Fruit fly (Drosophila melanogaster): ENCODE measurements around the gene tilB.

Gene tilB

dm6 chrX:22481131-22481530, 31.6 kb downstream of the tilB start (continued):
- TF ChIP-seq CG4360 (GFP tag; IDR thresholded peaks at IDR 0.05): peak; percentile 90
- TF ChIP-seq CG10147 (GFP tag; optimal IDR thresholded peaks at IDR 0.05): peak; percentile 1

- TF ChIP-seq CG8290 (GFP tag; optimal IDR thresholded peaks at IDR 0.05) (no peak), CG8290 (tag; optimal IDR thresholded peaks at IDR 0.05) (peak in 1 of 2 experiments; percentile 28), onecut (GFP tag; IDR thresholded peaks at IDR 0.05) (no peak), CG1603 (tag; optimal IDR thresholded peaks at IDR 0.05) (peak; percentile 34), CG10267 (tag; optimal IDR thresholded peaks at IDR 0.05) (peak; percentile 3), CG7928 (GFP tag; optimal IDR thresholded peaks at IDR 0.05) (peak; percentile 79), Myb (GFP tag; optimal IDR thresholded peaks at IDR 0.05) (peak; percentile 79), MESR4 (GFP tag; optimal IDR thresholded peaks at IDR 0.05) (peak; percentile 33), Sry-δ (GFP tag; optimal IDR thresholded peaks at IDR 0.05) (peak; percentile 70), Dp (GFP tag; optimal IDR thresholded peaks at IDR 0.05) (peak; percentile 68), CG11560 (tag; IDR thresholded peaks at IDR 0.05) (no peak), Sry-β (GFP tag; optimal IDR thresholded peaks at IDR 0.05) (peak; percentile 78), ftz-f1 (GFP tag; optimal IDR thresholded peaks at IDR 0.05) (no peak), pzg (GFP tag; optimal IDR thresholded peaks at IDR 0.05) (peak; percentile 57), sd (tag; optimal IDR thresholded peaks at IDR 0.05) (peak; percentile 45), NK7.1 (GFP tag; optimal IDR thresholded peaks at IDR 0.05) (no peak), scrt (GFP tag; optimal IDR thresholded peaks at IDR 0.05) (peak; percentile 60), Scr (GFP tag; IDR thresholded peaks at IDR 0.05; ENCODE audit: partially characterized antibody) (peak; percentile 37; the same call in 1 of the 2 replicates), Lhr (GFP tag; optimal IDR thresholded peaks at IDR 0.05) (peak; percentile 8), HmgZ (tag; optimal IDR thresholded peaks at IDR 0.05) (no peak), CG12769 (tag; optimal IDR thresholded peaks at IDR 0.05) (peak; percentile 26), E2f2 (GFP tag; IDR thresholded peaks at IDR 0.05) (peak; percentile 74), row (GFP tag; IDR thresholded peaks at IDR 0.05) (peak; percentile 35; the same call in 1 of the 3 replicates), crp (GFP tag; optimal IDR thresholded peaks at IDR 0.05) (peak in 1 of 2 experiments; percentile 76), mld (GFP tag; IDR thresholded peaks at IDR 0.05; ENCODE audit: partially characterized antibody) (0 out of 3 replicates have a peak, but pooled peaks have one; percentile 21), CG34422 (GFP tag; IDR thresholded peaks at IDR 0.05) (no peak), CG17328 (GFP tag; IDR thresholded peaks at IDR 0.05) (0 out of 2 replicates have a peak, but pooled peaks have one; percentile 5), CG16813 (GFP tag; IDR thresholded peaks at IDR 0.05; ENCODE audit: partially characterized antibody) (0 out of 3 replicates have a peak, but pooled peaks have one; percentile 42), gfzf (GFP tag; optimal IDR thresholded peaks at IDR 0.05) (peak; percentile 73), Ada2b (GFP tag; IDR thresholded peaks at IDR 0.05) (no peak), CG2116 (GFP tag; optimal IDR thresholded peaks at IDR 0.05) (peak; percentile 93), unc-4 (GFP tag; IDR thresholded peaks at IDR 0.05; ENCODE audit: partially characterized antibody) (0 out of 2 replicates have a peak, but pooled peaks have one; percentile 14), CoRest (tag; optimal IDR thresholded peaks at IDR 0.05) (peak; percentile 3), Ets97D (GFP tag; optimal IDR thresholded peaks at IDR 0.05) (peak; percentile 8), amos (GFP tag; IDR thresholded peaks at IDR 0.05; ENCODE audit: partially characterized antibody) (peak; percentile 33; the same call in 1 of the 2 replicates), Dref (GFP tag; IDR thresholded peaks at IDR 0.05) (peak; percentile 56), CG30020 (tag; optimal IDR thresholded peaks at IDR 0.05) (peak; percentile 30), slp2 (GFP tag; optimal IDR thresholded peaks at IDR 0.05) (no peak), CG17186 (GFP tag; optimal IDR thresholded peaks at IDR 0.05) (peak; percentile 8), CG14710 (tag; optimal IDR thresholded peaks at IDR 0.05) (peak; percentile 32), Sin3A (optimal IDR thresholded peaks at IDR 0.05) (peak; percentile 86), pum (GFP tag; optimal IDR thresholded peaks at IDR 0.05) (no peak), BEAF-32 (GFP tag; optimal IDR thresholded peaks at IDR 0.05) (peak; percentile 66), Opbp (GFP tag; IDR thresholded peaks at IDR 0.05; ENCODE audit: partially characterized antibody) (0 out of 3 replicates have a peak, but pooled peaks have one; percentile 45)
These were observed 32.5 kb downstream of the tilB start, which contains the start of the genes Cp110 and CG12576 for dm6 chrX:22481860-22482544. Cp110 (plus strand) TSS chrX:22482082. CG12576 (minus strand) TSS chrX:22482357.
